Fruit fly (Drosophila melanogaster) Kc167 (cell line): ENCODE results near the gene CG1172.

ENCODE experiments used
- h ChIP-seq: fragments of >200 bp; optimal IDR thresholded peaks from 3 replicates; lab custom pipeline; 2018; ENCODE audit warnings: missing external identifiers
- psq ChIP-seq: fragments of >200 bp; optimal IDR thresholded peaks from 2 replicates; lab custom pipeline; 2017; ENCODE audit warnings: missing external identifiers

DNA sequence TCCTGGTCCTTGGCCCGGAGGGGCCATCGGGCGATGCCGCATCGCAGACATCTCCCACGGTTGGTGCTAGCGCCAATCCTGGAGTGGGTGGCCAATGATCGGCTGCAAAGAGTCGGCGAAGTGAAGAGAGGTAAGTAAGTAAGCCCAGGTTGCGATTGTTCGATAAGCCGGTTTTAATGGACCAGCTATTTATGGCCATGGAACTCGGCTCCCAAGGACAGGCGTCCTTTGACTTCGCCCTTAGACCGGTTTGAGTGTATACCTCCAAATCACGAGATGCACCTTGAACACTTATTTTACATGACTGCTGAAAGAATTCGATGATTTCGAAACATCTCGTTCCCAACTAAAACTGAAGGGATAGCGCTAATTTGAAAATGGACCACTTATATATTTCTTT, 8.0 kb upstream of the CG1172 start:
- TF ChIP-seq psq (lab: Kevin White, UChicago) (no peak), h (no peak)
